Fruit fly (Drosophila melanogaster): ENCODE measurements around the gene Pvf2.

The Pvf2 gene

dm6 chr2L:7042150-7042811 is 42.2 kb downstream of the Pvf2 start:
- TF ChIP-seq Jra (GFP tag; optimal IDR thresholded peaks at IDR 0.05): peak; percentile 27
- TF ChIP-seq Sp1 (GFP tag; optimal IDR thresholded peaks at IDR 0.05): peak; percentile 59
- TF ChIP-seq Dif (GFP tag; optimal IDR thresholded peaks at IDR 0.05; ENCODE audit: partially characterized antibody): peak; percentile 16
- TF ChIP-seq usp (GFP tag; optimal IDR thresholded peaks at IDR 0.05): no peak
- peak; percentile 41 for TF ChIP-seq rgr (GFP tag; optimal IDR thresholded peaks at IDR 0.05)
- no peak for TF ChIP-seq Abd-B (GFP tag; optimal IDR thresholded peaks at IDR 0.05)
- no peak for TF ChIP-seq CG32264 (GFP tag; optimal IDR thresholded peaks at IDR 0.05)
- TF ChIP-seq dsf (GFP tag; optimal IDR thresholded peaks at IDR 0.05; ENCODE audit: borderline replicate concordance): no peak
- no peak for TF ChIP-seq pan (optimal IDR thresholded peaks at IDR 0.05)
- TF ChIP-seq N (GFP tag; optimal IDR thresholded peaks at IDR 0.05): no peak
- TF ChIP-seq br (GFP tag; optimal IDR thresholded peaks at IDR 0.05): peak; percentile 72
- TF ChIP-seq tai (GFP tag; optimal IDR thresholded peaks at IDR 0.05): peak; percentile 13
- TF ChIP-seq Vsx2 (GFP tag; optimal IDR thresholded peaks at IDR 0.05; ENCODE audit: partially characterized antibody): no peak
- peak; percentile 23 for TF ChIP-seq CG9705 (GFP tag; optimal IDR thresholded peaks at IDR 0.05)
- peak; percentile 6 for TF ChIP-seq Mio (GFP tag; optimal IDR thresholded peaks at IDR 0.05)
- TF ChIP-seq Hnf4 (GFP tag; optimal IDR thresholded peaks at IDR 0.05): peak; percentile 69
- peak; percentile 54 for TF ChIP-seq brk (GFP tag; optimal IDR thresholded peaks at IDR 0.05)
- TF ChIP-seq sage (GFP tag; optimal IDR thresholded peaks at IDR 0.05): no peak
- no peak for TF ChIP-seq Dfd (GFP tag; optimal IDR thresholded peaks at IDR 0.05)
- TF ChIP-seq Hr83 (GFP tag; optimal IDR thresholded peaks at IDR 0.05; ENCODE audit: poor library complexity, severe bottlenecking): peak; percentile 87
- peak; percentile 40 for TF ChIP-seq psq (GFP tag; optimal IDR thresholded peaks at IDR 0.05)
- TF ChIP-seq Hr78 (GFP tag; optimal IDR thresholded peaks at IDR 0.05): no peak
- TF ChIP-seq ey (GFP tag; optimal IDR thresholded peaks at IDR 0.05): peak; percentile 39
- no peak for TF ChIP-seq CrebA (GFP tag; optimal IDR thresholded peaks at IDR 0.05; ENCODE audit: borderline replicate concordance)
- peak; percentile 73 for TF ChIP-seq fru (GFP tag; optimal IDR thresholded peaks at IDR 0.05)
- peak; percentile 25 for TF ChIP-seq lola (GFP tag; optimal IDR thresholded peaks at IDR 0.05)
- TF ChIP-seq Rel (GFP tag; optimal IDR thresholded peaks at IDR 0.05): no peak
- peak; percentile 62 for TF ChIP-seq Rel (tag; optimal IDR thresholded peaks at IDR 0.05)
- TF ChIP-seq Myc (optimal IDR thresholded peaks at IDR 0.05): peak; percentile 54
- TF ChIP-seq woc (GFP tag; optimal IDR thresholded peaks at IDR 0.05): no peak
- peak; percentile 58 for TF ChIP-seq OdsH (GFP tag; optimal IDR thresholded peaks at IDR 0.05)
- peak; percentile 49 for TF ChIP-seq h (GFP tag; optimal IDR thresholded peaks at IDR 0.05)
- TF ChIP-seq GATAd (GFP tag; optimal IDR thresholded peaks at IDR 0.05): no peak
- peak; percentile 25 for TF ChIP-seq jim (GFP tag; optimal IDR thresholded peaks at IDR 0.05)
- TF ChIP-seq foxo (GFP tag; optimal IDR thresholded peaks at IDR 0.05): peak in 1 of 2 experiments; percentile 54
- TF ChIP-seq dmrt93B (GFP tag; optimal IDR thresholded peaks at IDR 0.05): no peak
- no peak for TF ChIP-seq dl (GFP tag; optimal IDR thresholded peaks at IDR 0.05; ENCODE audit: insufficient read depth in 1 of 2, partially characterized antibody in 2 of 2)
- TF ChIP-seq sv (GFP tag; optimal IDR thresholded peaks at IDR 0.05): peak; percentile 53
- peak; percentile 38 for TF ChIP-seq HLH106 (tag; optimal IDR thresholded peaks at IDR 0.05)

dm6 chr2L:7039342-7039684 is 45.1 kb downstream of the Pvf2 start:
- TF ChIP-seq HLH106 (tag; optimal IDR thresholded peaks at IDR 0.05) (peak; percentile 66), ey (GFP tag; optimal IDR thresholded peaks at IDR 0.05) (peak; percentile 88), fru (GFP tag; optimal IDR thresholded peaks at IDR 0.05) (peak; percentile 84), Hr83 (GFP tag; optimal IDR thresholded peaks at IDR 0.05; ENCODE audit: poor library complexity, severe bottlenecking) (no peak), dmrt93B (GFP tag; optimal IDR thresholded peaks at IDR 0.05) (no peak), pan (optimal IDR thresholded peaks at IDR 0.05) (no peak), Vsx2 (GFP tag; optimal IDR thresholded peaks at IDR 0.05; ENCODE audit: partially characterized antibody) (no peak), Rel (GFP tag; optimal IDR thresholded peaks at IDR 0.05) (no peak), Rel (tag; optimal IDR thresholded peaks at IDR 0.05) (no peak), sage (GFP tag; optimal IDR thresholded peaks at IDR 0.05) (peak; percentile 33), psq (GFP tag; optimal IDR thresholded peaks at IDR 0.05) (peak; percentile 65), CrebA (GFP tag; optimal IDR thresholded peaks at IDR 0.05; ENCODE audit: borderline replicate concordance) (no peak), br (GFP tag; optimal IDR thresholded peaks at IDR 0.05) (peak; percentile 86), sv (GFP tag; optimal IDR thresholded peaks at IDR 0.05) (no peak), CG9705 (GFP tag; optimal IDR thresholded peaks at IDR 0.05) (no peak), woc (GFP tag; optimal IDR thresholded peaks at IDR 0.05) (peak; percentile 20), Jra (GFP tag; optimal IDR thresholded peaks at IDR 0.05) (peak; percentile 65), Sp1 (GFP tag; optimal IDR thresholded peaks at IDR 0.05) (peak; percentile 85), Mio (GFP tag; optimal IDR thresholded peaks at IDR 0.05) (no peak), N (GFP tag; optimal IDR thresholded peaks at IDR 0.05) (no peak), usp (GFP tag; optimal IDR thresholded peaks at IDR 0.05) (no peak), lola (GFP tag; optimal IDR thresholded peaks at IDR 0.05) (no peak), Abd-B (GFP tag; optimal IDR thresholded peaks at IDR 0.05) (no peak), Dif (GFP tag; optimal IDR thresholded peaks at IDR 0.05; ENCODE audit: partially characterized antibody) (no peak), h (GFP tag; optimal IDR thresholded peaks at IDR 0.05) (peak; percentile 75), Dfd (GFP tag; optimal IDR thresholded peaks at IDR 0.05) (no peak), dsf (GFP tag; optimal IDR thresholded peaks at IDR 0.05; ENCODE audit: borderline replicate concordance) (no peak), brk (GFP tag; optimal IDR thresholded peaks at IDR 0.05) (peak; percentile 62), CG32264 (GFP tag; optimal IDR thresholded peaks at IDR 0.05) (peak; percentile 16), Hr78 (GFP tag; optimal IDR thresholded peaks at IDR 0.05) (no peak), dl (GFP tag; optimal IDR thresholded peaks at IDR 0.05; ENCODE audit: insufficient read depth in 1 of 2, partially characterized antibody in 2 of 2) (no peak), jim (GFP tag; optimal IDR thresholded peaks at IDR 0.05) (no peak), tai (GFP tag; optimal IDR thresholded peaks at IDR 0.05) (peak; percentile 68), OdsH (GFP tag; optimal IDR thresholded peaks at IDR 0.05) (peak; percentile 82), foxo (GFP tag; optimal IDR thresholded peaks at IDR 0.05) (peak in 1 of 2 experiments; percentile 83), Hnf4 (GFP tag; optimal IDR thresholded peaks at IDR 0.05) (peak; percentile 86), GATAd (GFP tag; optimal IDR thresholded peaks at IDR 0.05) (no peak), Myc (optimal IDR thresholded peaks at IDR 0.05) (no peak), rgr (GFP tag; optimal IDR thresholded peaks at IDR 0.05) (peak; percentile 76)

All from whole organism, wandering third instar larva.